Fruit fly (Drosophila melanogaster): ENCODE data around the gene CG10654.

The CG10654 gene

DNA sequence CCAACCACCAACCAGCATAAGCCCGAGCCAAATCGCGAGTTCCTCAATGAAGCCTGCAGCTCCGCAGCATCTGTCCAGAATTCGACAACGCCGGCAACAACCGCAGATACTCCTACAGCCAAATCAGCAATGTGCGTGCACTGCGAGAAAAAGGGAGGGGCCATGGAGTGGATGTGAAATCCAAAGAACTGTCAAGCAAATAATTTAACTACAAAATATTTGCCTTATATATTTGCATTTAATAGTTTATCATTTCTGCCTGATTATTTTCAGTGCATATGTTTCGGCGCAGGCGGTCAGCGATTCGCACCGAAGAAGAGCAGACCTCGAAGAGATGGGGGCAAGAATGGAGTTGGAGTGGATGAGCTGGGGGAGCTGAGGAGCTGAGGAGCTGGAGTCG lies 44.0 kb upstream of the CG10654 start (continued):
- no peak for TF ChIP-seq prd (optimal IDR thresholded peaks at IDR 0.05)
- TF ChIP-seq prd (GFP tag; IDR thresholded peaks at IDR 0.05), result peak; percentile 71
- no peak for TF ChIP-seq Atf6 (GFP tag; IDR thresholded peaks at IDR 0.05)
- no peak for TF ChIP-seq CG8290 (GFP tag; optimal IDR thresholded peaks at IDR 0.05)
- TF ChIP-seq CG8290 (tag; optimal IDR thresholded peaks at IDR 0.05), result no peak
- TF ChIP-seq MTF-1 (GFP tag; optimal IDR thresholded peaks at IDR 0.05; ENCODE audit: borderline replicate concordance), result no peak
- no peak for TF ChIP-seq CG15696 (tag; optimal IDR thresholded peaks at IDR 0.05)
- TF ChIP-seq CG11085 (GFP tag; IDR thresholded peaks at IDR 0.05), result no peak
- TF ChIP-seq C15 (GFP tag; IDR thresholded peaks at IDR 0.05), result no peak
- no peak for TF ChIP-seq Fer1 (GFP tag; optimal IDR thresholded peaks at IDR 0.05)
- TF ChIP-seq vfl (GFP tag; optimal IDR thresholded peaks at IDR 0.05), result no peak
- TF ChIP-seq CG6689 (GFP tag; IDR thresholded peaks at IDR 0.05), result 0 out of 2 replicates have a peak, but pooled peaks have one; percentile 23
- TF ChIP-seq CG10543 (GFP tag; optimal IDR thresholded peaks at IDR 0.05), result no peak
- no peak for TF ChIP-seq stc (GFP tag; IDR thresholded peaks at IDR 0.05)
- no peak for TF ChIP-seq CG42726 (GFP tag; IDR thresholded peaks at IDR 0.05; ENCODE audit: partially characterized antibody)
- TF ChIP-seq Dbx (GFP tag; IDR thresholded peaks at IDR 0.05), result no peak
- peak; percentile 62; the same call in 1 of the 2 replicates for TF ChIP-seq ara (GFP tag; IDR thresholded peaks at IDR 0.05)
- TF ChIP-seq Aef1 (GFP tag; IDR thresholded peaks at IDR 0.05), result no peak
- TF ChIP-seq CG8388 (GFP tag; optimal IDR thresholded peaks at IDR 0.05), result no peak
- no peak for TF ChIP-seq Antp (GFP tag; optimal IDR thresholded peaks at IDR 0.05)
- no peak for TF ChIP-seq Taf1 (GFP tag; IDR thresholded peaks at IDR 0.05)
- TF ChIP-seq CG32767 (GFP tag; IDR thresholded peaks at IDR 0.05), result no peak
- peak; percentile 45; the same call in 1 of the 2 replicates for TF ChIP-seq CG8765 (GFP tag; IDR thresholded peaks at IDR 0.05)
- no peak for TF ChIP-seq NK7.1 (GFP tag; optimal IDR thresholded peaks at IDR 0.05)
- TF ChIP-seq NC2α (GFP tag; optimal IDR thresholded peaks at IDR 0.05), result no peak
- TF ChIP-seq CG13775 (GFP tag; optimal IDR thresholded peaks at IDR 0.05), result no peak
- no peak for TF ChIP-seq Doc3 (GFP tag; IDR thresholded peaks at IDR 0.05; ENCODE audit: partially characterized antibody)
- no peak for TF ChIP-seq CG11695 (GFP tag; IDR thresholded peaks at IDR 0.05)
- TF ChIP-seq CG10209 (GFP tag; optimal IDR thresholded peaks at IDR 0.05), result no peak
- no peak for TF ChIP-seq croc (GFP tag; conservative IDR thresholded peaks at IDR 0.05)
- TF ChIP-seq caup (GFP tag; optimal IDR thresholded peaks at IDR 0.05; ENCODE audit: severe bottlenecking), result no peak
- TF ChIP-seq CG13287 (GFP tag; IDR thresholded peaks at IDR 0.05; ENCODE audit: partially characterized antibody), result no peak
- TF ChIP-seq CG8924 (tag; optimal IDR thresholded peaks at IDR 0.05), result no peak
- peak; percentile 32 for TF ChIP-seq sens (GFP tag)
- no peak for TF ChIP-seq gsb-n (tag; optimal IDR thresholded peaks at IDR 0.05)
- no peak for TF ChIP-seq H2.0 (GFP tag; IDR thresholded peaks at IDR 0.05)
- TF ChIP-seq nmo (GFP tag; optimal IDR thresholded peaks at IDR 0.05), result no peak
- TF ChIP-seq CG7556 (GFP tag; optimal IDR thresholded peaks at IDR 0.05), result no peak
- TF ChIP-seq ash1 (GFP tag; optimal IDR thresholded peaks at IDR 0.05), result no peak
- TF ChIP-seq vnd (GFP tag; IDR thresholded peaks at IDR 0.05; ENCODE audit: partially characterized antibody), result no peak
- no peak for TF ChIP-seq tll (GFP tag; optimal IDR thresholded peaks at IDR 0.05)
- TF ChIP-seq CG10274 (GFP tag; optimal IDR thresholded peaks at IDR 0.05), result no peak
- no peak for TF ChIP-seq bab2 (GFP tag; optimal IDR thresholded peaks at IDR 0.05)
- TF ChIP-seq Optix (GFP tag; IDR thresholded peaks at IDR 0.05), result peak; percentile 36; the same call in 1 of the 3 replicates
- TF ChIP-seq CG3726 (GFP tag; IDR thresholded peaks at IDR 0.05), result no peak
- TF ChIP-seq CG3847 (GFP tag; IDR thresholded peaks at IDR 0.05), result no peak
- TF ChIP-seq Nf-YB (GFP tag; optimal IDR thresholded peaks at IDR 0.05), result no peak
- TF ChIP-seq Drgx (GFP tag; IDR thresholded peaks at IDR 0.05), result peak; percentile 70
- no peak for TF ChIP-seq amos (GFP tag; IDR thresholded peaks at IDR 0.05; ENCODE audit: partially characterized antibody)
- no peak for TF ChIP-seq wek (GFP tag; optimal IDR thresholded peaks at IDR 0.05)
- TF ChIP-seq danr (GFP tag; IDR thresholded peaks at IDR 0.05), result no peak
- no peak for TF ChIP-seq CG4424 (GFP tag; optimal IDR thresholded peaks at IDR 0.05)
